Fruit fly (Drosophila melanogaster): ENCODE data around the gene S6kII.

DNA sequence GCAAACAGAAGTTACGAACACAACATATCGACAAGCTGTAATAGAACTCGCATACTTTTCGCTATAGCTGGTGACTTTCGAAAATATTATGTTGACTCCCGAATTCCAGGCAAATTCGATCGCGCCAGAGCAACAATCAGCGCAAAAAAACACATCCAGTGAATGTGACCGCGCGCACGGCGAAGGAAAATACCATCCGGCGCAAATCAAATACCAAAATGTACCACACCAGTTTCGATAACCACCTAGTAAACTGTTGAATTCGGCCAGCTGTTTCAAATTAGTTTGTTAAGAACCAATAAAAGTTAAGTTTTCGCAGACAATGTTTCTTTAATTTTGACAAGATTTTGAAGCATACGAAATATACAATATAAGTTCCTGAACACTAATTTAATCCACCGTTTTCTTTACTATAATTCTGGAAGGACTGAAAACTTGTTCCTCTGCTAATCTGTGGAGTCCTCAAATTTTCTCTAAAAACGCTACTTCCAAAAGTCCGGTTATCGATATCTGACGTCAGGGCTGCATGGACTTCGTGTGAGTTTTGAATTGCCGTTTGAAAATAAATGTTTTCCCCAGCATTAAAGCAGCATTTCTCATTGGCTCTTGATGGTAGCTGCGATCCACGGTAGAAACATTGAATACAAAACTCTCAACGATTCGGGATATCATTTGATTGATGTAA, 47.8 kb upstream of the S6kII start, which contains the start of the genes Cp110 and CG12576:
- TF ChIP-seq CG8301 (tag; optimal IDR thresholded peaks at IDR 0.05) (no peak), EcR (GFP tag; optimal IDR thresholded peaks at IDR 0.05) (no peak), CG15710 (tag; optimal IDR thresholded peaks at IDR 0.05) (no peak), CG4496 (GFP tag; IDR thresholded peaks at IDR 0.05) (no peak), CG32121 (GFP tag; IDR thresholded peaks at IDR 0.05) (no peak), CG9948 (tag; optimal IDR thresholded peaks at IDR 0.05) (no peak), CG12605 (GFP tag; IDR thresholded peaks at IDR 0.05) (no peak), Pif1B (GFP tag; optimal IDR thresholded peaks at IDR 0.05) (no peak), Ets98B (GFP tag; IDR thresholded peaks at IDR 0.05) (no peak), CG17806 (tag; optimal IDR thresholded peaks at IDR 0.05) (no peak), CG13204 (GFP tag; optimal IDR thresholded peaks at IDR 0.05) (no peak), Pif1A (GFP tag; optimal IDR thresholded peaks at IDR 0.05) (no peak), CG8159 (tag; optimal IDR thresholded peaks at IDR 0.05) (no peak), Snoo (tag; optimal IDR thresholded peaks at IDR 0.05) (no peak)

All from whole organism, pupa.